Worm (Caenorhabditis elegans) whole organism, late embryonic: Measurements from ENCODE around the gene C01G10.18.

Experiments
- C38D4.7 ChIP-seq: fragments of 200-800 bp; sonication (Bioruptor generic); optimal IDR thresholded peaks from 2 replicates; lab custom pipeline; 2018; ENCODE audit warnings: mild to moderate bottlenecking, missing genetic modification characterization, moderate library complexity, missing compliant biosample characterization
- T23F11.4 ChIP-seq: fragments of 200-800 bp; sonication (Bioruptor generic); optimal IDR thresholded peaks from 2 replicates; lab custom pipeline; 2018; ENCODE audit warnings: mild to moderate bottlenecking, missing genetic modification characterization, missing compliant biosample characterization
- ama-1 ChIP-seq: fragments of 150-350 bp; optimal IDR thresholded peaks from 2 replicates; lab custom pipeline; 2014
- ceh-24 ChIP-seq: sonication (generic microtip); optimal IDR thresholded peaks from 2 replicates; lab custom pipeline; 2016; ENCODE audit warnings: mild to moderate bottlenecking, missing genetic modification characterization, missing compliant biosample characterization
- che-1 ChIP-seq: sonication (generic microtip); optimal IDR thresholded peaks from 2 replicates; lab custom pipeline; 2016; ENCODE audit warnings: mild to moderate bottlenecking, missing genetic modification characterization, missing compliant biosample characterization
- nhr-11 ChIP-seq: fragments of 150-350 bp; optimal IDR thresholded peaks from 2 replicates; lab custom pipeline; 2014; ENCODE audit warnings: missing biosample characterization, missing genetic modification characterization
- npax-4 ChIP-seq: sonication (generic microtip); optimal IDR thresholded peaks from 2 replicates; lab custom pipeline; 2016; ENCODE audit warnings: missing genetic modification characterization, missing compliant biosample characterization
- odd-2 ChIP-seq: sonication (generic microtip); optimal IDR thresholded peaks from 2 replicates; lab custom pipeline; 2017; ENCODE audit warnings: antibody characterized with exemption, mild to moderate bottlenecking, missing genetic modification characterization, missing compliant biosample characterization
- pha-4 ChIP-seq: fragments of 150-350 bp; optimal IDR thresholded peaks from 2 replicates; lab custom pipeline; 2018; ENCODE audit warnings: missing biosample characterization, missing genetic modification reagents, missing genetic modification characterization
- sdc-2 ChIP-seq: sonication (generic microtip); optimal IDR thresholded peaks from 2 replicates; lab custom pipeline; 2016; ENCODE audit warnings: missing genotype, missing genetic modification characterization, missing compliant biosample characterization
- sox-2 ChIP-seq: fragments of 200-800 bp; sonication (Bioruptor generic); IDR thresholded peaks from 2 replicates; pipeline ENCODE4 v1.3.6; 2022; ENCODE audit warnings: missing genetic modification reagents, missing genetic modification characterization, missing compliant biosample characterization

ce11 chrV:15082291-15082690 lies 6.2 kb downstream of the C01G10.18 start, which contains the start of the genes C01G10.10 and C01G10.9:
- TF ChIP-seq pha-4 (tag; lab: Kevin White, UChicago) (no peak), T23F11.4 (GFP tag; lab: Kevin White, UChicago) (no peak), sdc-2 (tag; lab: Kevin White, UChicago) (peak; percentile 27), odd-2 (tag; lab: Kevin White, UChicago) (no peak), nhr-11 (no peak), C38D4.7 (no peak), ama-1 (lab: Kevin White, UChicago) (no peak), ceh-24 (no peak), che-1 (tag; lab: Kevin White, UChicago) (no peak), sox-2 (GFP tag; lab: Robert Waterston, UW) (no peak), npax-4 (no peak)
